Worm (Caenorhabditis elegans): ENCODE measurements around the gene F59E12.8.

- TF ChIP-seq unc-62 (GFP tag; optimal IDR thresholded peaks at IDR 0.05) (no peak), nhr-28 (tag; optimal IDR thresholded peaks at IDR 0.05) (no peak), nhr-76 (tag; optimal IDR thresholded peaks at IDR 0.05) (no peak), ces-1 (GFP tag; optimal IDR thresholded peaks at IDR 0.05) (no peak), lin-13 (tag; optimal IDR thresholded peaks at IDR 0.05) (no peak), nhr-12 (tag; optimal IDR thresholded peaks at IDR 0.05) (no peak), ztf-11 (tag; optimal IDR thresholded peaks at IDR 0.05) (no peak), M03D4.4 (tag; optimal IDR thresholded peaks at IDR 0.05) (no peak)
Measured at ce11 chrII:5669580-5669979, 32.9 kb upstream of the F59E12.8 start, which contains the start of gene C25H3.17.

All from whole organism, mixed stage, embryonic.